Fruit fly (Drosophila melanogaster): ENCODE data around the gene CAHbeta.

DNA sequence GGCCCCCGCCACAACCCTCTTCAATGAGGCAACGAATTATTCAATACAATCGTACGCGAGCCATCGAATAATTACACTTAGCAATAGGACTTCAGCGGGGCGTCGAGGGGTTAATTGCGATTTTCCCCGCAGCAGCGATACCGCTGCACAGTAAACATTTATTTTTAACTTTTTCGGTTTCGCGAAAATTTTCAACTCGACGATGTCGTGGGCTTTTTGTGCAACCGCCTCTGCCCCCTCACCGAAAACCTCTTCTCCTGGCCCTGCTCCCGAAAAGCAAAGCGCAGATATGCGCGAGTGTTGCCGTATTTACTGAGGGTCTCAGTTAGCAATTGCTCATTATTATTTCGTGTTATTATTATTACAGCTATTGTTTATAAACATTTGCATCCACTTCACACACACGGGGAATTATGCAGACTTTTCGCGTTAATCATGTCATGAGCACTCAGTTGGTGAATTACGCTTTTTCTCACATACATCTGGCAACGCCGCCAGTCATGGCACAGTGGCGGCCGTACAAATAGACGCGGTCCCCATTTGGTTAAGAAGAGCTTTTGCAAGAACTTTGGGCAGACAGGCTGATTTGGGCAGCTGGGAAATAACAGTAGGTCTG is 33.2 kb downstream of the CAHbeta start:
- TF ChIP-seq pan (optimal IDR thresholded peaks at IDR 0.05) (no peak), usp (GFP tag; optimal IDR thresholded peaks at IDR 0.05) (no peak), psq (optimal IDR thresholded peaks at IDR 0.05) (no peak), EcR (GFP tag; optimal IDR thresholded peaks at IDR 0.05) (no peak)
